Worm (Caenorhabditis elegans): ENCODE data around the gene F26C11.1.

ce11 chrII:9872961-9873360 lies 21.6 kb upstream of the F26C11.1 start, which contains the start of gene chil-8:
- TF ChIP-seq mxl-1 (tag; optimal IDR thresholded peaks at IDR 0.05) (no peak), ztf-28 (GFP tag; IDR thresholded peaks at IDR 0.05) (no peak), F33H1.4 (GFP tag; IDR thresholded peaks at IDR 0.05) (no peak), nfya-1 (tag; optimal IDR thresholded peaks at IDR 0.05; ENCODE audit: borderline replicate concordance, insufficient read depth) (no peak), ztf-3 (GFP tag; optimal IDR thresholded peaks at IDR 0.05) (no peak), ztf-18 (tag; optimal IDR thresholded peaks at IDR 0.05) (no peak), tbx-9 (tag; optimal IDR thresholded peaks at IDR 0.05; ENCODE audit: borderline replicate concordance) (no peak), lsy-27 (tag; optimal IDR thresholded peaks at IDR 0.05; ENCODE audit: borderline replicate concordance, insufficient read depth) (no peak), aptf-2 (GFP tag; conservative IDR thresholded peaks at IDR 0.05) (no peak), sdz-38 (tag; optimal IDR thresholded peaks at IDR 0.05) (no peak)
